Fruit fly (Drosophila melanogaster): ENCODE data around the gene CG4459.

dm6 chr3R:19928544-19928943 is at the start of gene CG4459:
- TF ChIP-seq fd96Ca (GFP tag; IDR thresholded peaks at IDR 0.05) (no peak), rn (GFP tag; IDR thresholded peaks at IDR 0.05) (no peak), CG12605 (GFP tag; IDR thresholded peaks at IDR 0.05) (no peak), Snoo (tag; optimal IDR thresholded peaks at IDR 0.05) (no peak), CG15710 (tag; optimal IDR thresholded peaks at IDR 0.05) (no peak), EcR (GFP tag; optimal IDR thresholded peaks at IDR 0.05) (no peak), CG4496 (GFP tag; IDR thresholded peaks at IDR 0.05) (no peak), CG14655 (GFP tag; optimal IDR thresholded peaks at IDR 0.05) (no peak), CG9948 (tag; optimal IDR thresholded peaks at IDR 0.05) (no peak), Pif1A (GFP tag; optimal IDR thresholded peaks at IDR 0.05) (no peak)
